Worm (Caenorhabditis elegans): ENCODE data around the gene C31E10.6.

Gene C31E10.6

DNA sequence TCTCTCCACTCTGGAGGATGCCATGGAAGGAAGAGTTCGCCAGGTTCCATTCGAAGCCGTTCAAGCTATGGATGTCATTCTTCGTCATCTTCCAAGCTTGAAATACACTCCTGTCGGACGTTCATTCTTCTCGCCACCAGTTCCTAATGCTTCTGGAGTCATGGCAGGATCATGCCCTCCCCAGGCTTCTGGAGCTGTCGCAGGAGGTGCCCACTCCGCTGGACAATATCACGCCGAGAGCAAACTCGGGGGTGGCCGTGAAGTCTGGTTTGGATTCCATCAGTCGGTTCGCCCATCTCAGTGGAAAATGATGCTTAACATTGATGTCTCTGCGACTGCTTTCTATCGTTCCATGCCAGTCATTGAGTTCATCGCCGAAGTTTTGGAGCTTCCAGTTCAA is 43.8 kb upstream of the C31E10.6 start:
- TF ChIP-seq aha-1 (tag; optimal IDR thresholded peaks at IDR 0.05), result no peak
- no peak for TF ChIP-seq nhr-47 (tag; optimal IDR thresholded peaks at IDR 0.05)
- no peak for TF ChIP-seq unc-62 (GFP tag; optimal IDR thresholded peaks at IDR 0.05)
- TF ChIP-seq dpl-1 (GFP tag; optimal IDR thresholded peaks at IDR 0.05), result no peak
- TF ChIP-seq lin-13 (GFP tag; optimal IDR thresholded peaks at IDR 0.05), result no peak
- TF ChIP-seq ceh-63 (GFP tag; optimal IDR thresholded peaks at IDR 0.05), result no peak
- no peak for TF ChIP-seq sptf-1 (tag; optimal IDR thresholded peaks at IDR 0.05)
- TF ChIP-seq nhr-237 (tag; optimal IDR thresholded peaks at IDR 0.05), result no peak
- TF ChIP-seq lin-14 (GFP tag; optimal IDR thresholded peaks at IDR 0.05), result no peak
- TF ChIP-seq grh-1 (GFP tag; IDR thresholded peaks at IDR 0.05), result no peak
- no peak for TF ChIP-seq ztf-11 (tag; optimal IDR thresholded peaks at IDR 0.05)

DNA sequence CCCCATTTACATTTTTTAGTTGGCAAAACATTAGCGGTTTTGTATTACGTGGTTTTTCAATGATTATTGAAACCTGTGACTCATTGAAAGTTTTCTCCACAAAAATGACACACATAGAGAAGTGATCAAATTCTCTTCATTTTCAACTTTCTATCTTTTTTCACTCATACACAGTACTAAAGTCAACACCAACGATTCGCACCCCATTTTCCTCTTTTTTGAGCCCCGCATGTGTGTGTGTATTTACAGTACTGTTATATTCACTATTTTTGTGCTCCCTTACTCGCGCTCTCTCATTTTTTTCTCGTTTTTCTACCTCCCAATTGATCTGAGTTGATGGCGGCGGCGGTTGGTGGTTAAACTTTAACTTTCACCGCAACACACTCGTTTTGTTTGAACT is 37.7 kb upstream of the C31E10.6 start:
- TF ChIP-seq skn-1 (tag; optimal IDR thresholded peaks at IDR 0.05) (peak; percentile 11), C04F5.9 (tag; optimal IDR thresholded peaks at IDR 0.05) (no peak), aly-2 (tag; optimal IDR thresholded peaks at IDR 0.05) (no peak), jun-1 (tag; optimal IDR thresholded peaks at IDR 0.05) (peak; percentile 17), elt-3 (tag; optimal IDR thresholded peaks at IDR 0.05) (no peak), lin-14 (GFP tag; optimal IDR thresholded peaks at IDR 0.05) (peak; percentile 16), F16B12.6 (tag; optimal IDR thresholded peaks at IDR 0.05) (no peak), lin-13 (GFP tag; optimal IDR thresholded peaks at IDR 0.05) (no peak), nhr-237 (tag; optimal IDR thresholded peaks at IDR 0.05) (no peak), tbx-2 (tag; optimal IDR thresholded peaks at IDR 0.05) (peak; percentile 1)

DNA sequence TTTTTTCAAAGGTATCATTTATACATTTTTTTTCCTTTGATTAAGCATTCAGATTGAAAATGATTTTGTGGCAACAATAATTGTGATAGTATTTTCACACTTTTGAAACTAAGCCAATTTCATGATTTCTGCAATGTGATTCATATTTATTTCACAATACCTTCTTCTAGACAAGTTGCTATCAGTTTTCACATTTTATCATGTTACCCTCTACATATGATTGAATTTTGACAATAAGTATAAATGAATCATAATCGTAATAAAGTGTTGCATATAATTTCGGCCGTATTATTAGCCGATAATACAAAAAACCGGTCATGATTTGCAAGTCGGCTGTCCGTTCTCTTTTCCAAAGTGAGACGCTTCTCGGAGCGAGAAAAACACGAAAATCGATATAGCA is 36.8 kb upstream of the C31E10.6 start:
- TF ChIP-seq elt-2 (tag; optimal IDR thresholded peaks at IDR 0.05), result peak; percentile 31
- TF ChIP-seq efl-1 (optimal IDR thresholded peaks at IDR 0.05), result no peak
- TF ChIP-seq efl-1 (GFP tag; optimal IDR thresholded peaks at IDR 0.05 in 1 of 2), result no peak
- TF ChIP-seq tlp-1 (tag; optimal IDR thresholded peaks at IDR 0.05), result no peak
- peak in 1 of 2 experiments; percentile 5 for TF ChIP-seq lin-35 (GFP tag; optimal IDR thresholded peaks at IDR 0.05)

DNA sequence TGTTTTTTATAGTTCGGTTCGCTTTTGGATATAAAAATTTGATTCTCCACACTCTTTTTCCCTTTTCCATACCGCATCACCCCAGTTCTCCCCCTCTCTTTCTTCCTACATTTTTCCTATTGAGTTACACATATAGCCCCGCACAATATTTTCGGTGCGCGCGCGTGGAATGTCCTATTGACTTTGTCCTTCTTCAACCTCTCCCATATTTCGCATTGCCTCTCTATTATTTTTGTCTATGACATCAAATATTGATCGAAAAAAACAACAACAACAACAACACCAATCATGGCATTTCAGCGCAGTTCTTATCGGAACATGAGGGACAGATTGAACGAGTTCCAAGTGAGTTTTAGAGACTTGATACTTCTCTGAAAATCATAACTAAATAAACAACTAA is 36.3 kb upstream of the C31E10.6 start, which contains the start of gene syx-2:
TSS of gene syx-2 (plus strand) at position 301 of the 400 bp plus-strand sequence.
- TF ChIP-seq nhr-85 (tag) (peak; percentile 4), sox-4 (tag; optimal IDR thresholded peaks at IDR 0.05) (no peak)

DNA sequence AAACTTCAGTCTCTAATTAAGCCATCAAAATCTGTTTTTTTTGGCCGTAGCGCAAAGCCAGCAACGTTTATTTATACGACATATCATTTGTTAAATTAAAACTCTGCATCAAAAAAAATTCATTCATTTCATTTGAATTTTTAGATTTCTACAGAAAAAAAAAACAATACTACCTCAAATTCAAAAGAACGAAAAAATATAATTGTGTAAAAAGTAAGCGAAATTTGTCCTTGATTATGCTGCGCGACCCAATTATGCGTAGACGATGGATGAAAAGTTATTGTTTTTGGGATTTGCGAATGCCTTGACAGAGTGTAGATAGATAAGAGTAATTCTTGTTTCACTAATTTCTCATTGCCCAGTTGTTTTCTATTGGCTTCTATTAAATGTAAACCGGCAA is 32.9 kb upstream of the C31E10.6 start, which contains the start of gene F48F7.3:
TSS of gene F48F7.3 (plus strand) at position 301 of the 400 bp plus-strand sequence.
- no peak for TF ChIP-seq elt-3 (tag; optimal IDR thresholded peaks at IDR 0.05)
- TF ChIP-seq irx-1 (tag; optimal IDR thresholded peaks at IDR 0.05), result no peak
- no peak for TF ChIP-seq aly-2 (tag; optimal IDR thresholded peaks at IDR 0.05)
- TF ChIP-seq rnt-1 (tag; optimal IDR thresholded peaks at IDR 0.05), result no peak
- TF ChIP-seq ces-1 (GFP tag; optimal IDR thresholded peaks at IDR 0.05), result no peak
- TF ChIP-seq nhr-20 (tag; optimal IDR thresholded peaks at IDR 0.05), result no peak
- no peak for TF ChIP-seq nhr-77 (tag; optimal IDR thresholded peaks at IDR 0.05)
- TF ChIP-seq lin-13 (GFP tag; optimal IDR thresholded peaks at IDR 0.05), result no peak
- no peak for TF ChIP-seq swsn-7 (tag; optimal IDR thresholded peaks at IDR 0.05)
- no peak for TF ChIP-seq nhr-28 (tag; optimal IDR thresholded peaks at IDR 0.05)
- no peak for TF ChIP-seq lin-39 (tag; optimal IDR thresholded peaks at IDR 0.05)
- no peak for TF ChIP-seq fkh-4 (tag; optimal IDR thresholded peaks at IDR 0.05; ENCODE audit: borderline replicate concordance)
- no peak for TF ChIP-seq skn-1 (tag; optimal IDR thresholded peaks at IDR 0.05)
- no peak for TF ChIP-seq fkh-10 (GFP tag; optimal IDR thresholded peaks at IDR 0.05)
- no peak for TF ChIP-seq sox-4 (tag; optimal IDR thresholded peaks at IDR 0.05)
- no peak for TF ChIP-seq ets-5 (GFP tag; IDR thresholded peaks at IDR 0.05)
- TF ChIP-seq unc-98 (GFP tag; IDR thresholded peaks at IDR 0.05), result no peak
